Worm (Caenorhabditis elegans): ENCODE data around the gene C49H3.16.

DNA sequence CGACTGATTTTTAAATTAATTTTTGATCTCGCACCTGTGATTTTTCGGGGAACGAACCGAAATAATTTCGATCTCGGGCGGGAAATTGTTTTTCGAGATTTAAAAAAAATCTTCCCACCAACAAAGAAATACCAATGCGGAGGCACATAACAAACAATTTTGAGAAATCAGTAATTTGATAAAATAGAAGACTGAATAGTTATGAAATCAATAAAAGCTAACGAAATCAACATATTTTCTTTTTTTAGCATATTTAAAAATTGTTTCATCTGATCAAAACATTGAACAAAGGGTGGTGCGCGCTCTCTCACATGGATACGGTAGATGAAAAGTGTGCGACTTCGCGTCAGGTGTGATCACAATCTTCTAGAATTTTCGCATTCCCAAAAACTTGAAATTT is 37.9 kb downstream of the C49H3.16 start:
- TF ChIP-seq madf-2 (tag; optimal IDR thresholded peaks at IDR 0.05) (no peak), ceh-22 (tag; optimal IDR thresholded peaks at IDR 0.05) (no peak), dmd-4 (tag; optimal IDR thresholded peaks at IDR 0.05; ENCODE audit: borderline replicate concordance) (no peak), pha-4 (tag; optimal IDR thresholded peaks at IDR 0.05) (no peak)

Data from whole organism, late embryonic.